Fruit fly (Drosophila melanogaster) whole organism, embryonic: ENCODE data around the gene mRpL27.

Experiments used
- Blimp-1 ChIP-seq: fragments of 200-800 bp; sonication (Bioruptor generic); optimal IDR thresholded peaks from 3 replicates; lab custom pipeline; 2018; ENCODE audit warnings: missing biosample characterization, missing genetic modification characterization, mild to moderate bottlenecking, moderate library complexity, missing genetic modification reagents
- CG11247 ChIP-seq: fragments of 200-800 bp; sonication (Bioruptor generic); IDR thresholded peaks from 2 replicates; pipeline ENCODE4 v1.3.6; 2022; ENCODE audit warnings: missing biosample characterization, missing genetic modification characterization
- CG11504 ChIP-seq: fragments of 200-800 bp; sonication (Bioruptor generic); optimal IDR thresholded peaks from 3 replicates; lab custom pipeline; 2019; ENCODE audit warnings: missing biosample characterization, mild to moderate bottlenecking, missing genetic modification characterization, moderate library complexity
- CG13424 ChIP-seq: fragments of 200-800 bp; sonication (Bioruptor generic); optimal IDR thresholded peaks from 2 replicates; lab custom pipeline; 2019; ENCODE audit warnings: missing biosample characterization, mild to moderate bottlenecking, missing genetic modification characterization, moderate library complexity
- CG14710 ChIP-seq: fragments of 200-800 bp; sonication (Bioruptor generic); optimal IDR thresholded peaks from 3 replicates; lab custom pipeline; 2019; ENCODE audit warnings: missing biosample characterization, mild to moderate bottlenecking, missing genetic modification characterization, moderate library complexity
- CG17612 ChIP-seq: fragments of 200-800 bp; sonication (Bioruptor generic); IDR thresholded peaks from 2 replicates; pipeline ENCODE4 v1.3.6; 2022; ENCODE audit warnings: missing biosample characterization, missing genetic modification characterization
- CG2129 ChIP-seq: fragments of 200-800 bp; sonication (Bioruptor generic); IDR thresholded peaks from 2 replicates; pipeline ENCODE4 v1.3.6; 2022; ENCODE audit warnings: missing biosample characterization, missing genetic modification characterization; ENCODE audit not compliant: partially characterized antibody
- CG2712 ChIP-seq: fragments of 200-800 bp; optimal IDR thresholded peaks from 3 replicates; lab custom pipeline; 2019; ENCODE audit warnings: missing biosample characterization, mild to moderate bottlenecking, missing genetic modification characterization, moderate library complexity
- CG31441 ChIP-seq: fragments of 200-800 bp; sonication (Bioruptor generic); IDR thresholded peaks from 2 replicates; pipeline ENCODE4 v1.3.6; 2022; ENCODE audit warnings: missing biosample characterization, missing genetic modification characterization
- CG8359 ChIP-seq: fragments of 200-800 bp; sonication (Bioruptor generic); optimal IDR thresholded peaks from 2 replicates; lab custom pipeline; 2017; ENCODE audit warnings: missing biosample characterization, mild to moderate bottlenecking, missing genetic modification characterization, borderline replicate concordance
- CG8765 ChIP-seq: fragments of 200-800 bp; sonication (Bioruptor generic); IDR thresholded peaks from 2 replicates; pipeline ENCODE4 v1.3.6; 2022; ENCODE audit warnings: missing biosample characterization, missing genetic modification characterization
- Chrac-16 ChIP-seq: fragments of 200-800 bp; sonication (Bioruptor generic); optimal IDR thresholded peaks from 3 replicates; lab custom pipeline; 2016; ENCODE audit warnings: missing biosample characterization, missing genetic modification characterization
- D19A ChIP-seq: fragments of 200-800 bp; optimal IDR thresholded peaks from 3 replicates; lab custom pipeline; 2019; ENCODE audit warnings: missing biosample characterization, mild to moderate bottlenecking, missing genetic modification characterization, moderate library complexity
- ERR ChIP-seq: fragments of 200-800 bp; sonication (Bioruptor generic); optimal IDR thresholded peaks from 2 replicates; lab custom pipeline; 2016; ENCODE audit warnings: missing biosample characterization, missing genetic modification characterization
- Eip74EF ChIP-seq, 2 experiments: fragments of 200-800 bp in 1 of 2; fragments of >200 bp in 1 of 2; sonication (Bioruptor generic) in 1 of 2; optimal IDR thresholded peaks; 2 replicates each; lab custom pipeline; 2017 to 2019; ENCODE audit warnings: missing biosample characterization in 2 of 2, missing genetic modification characterization in 2 of 2, mild to moderate bottlenecking in 1 of 2, moderate library complexity in 1 of 2
- H2.0 ChIP-seq: fragments of 200-800 bp; sonication (Bioruptor generic); IDR thresholded peaks from 2 replicates; pipeline ENCODE4 v1.3.6; 2022; ENCODE audit warnings: missing biosample characterization, missing genetic modification characterization
- MBD-R2 ChIP-seq: fragments of 200-800 bp; sonication (Bioruptor generic); IDR thresholded peaks from 2 replicates; pipeline ENCODE4 v1.3.6; 2022; ENCODE audit warnings: missing biosample characterization, missing genetic modification characterization
- Med ChIP-seq: fragments of 200-800 bp; sonication (Bioruptor generic); peaks from one replicate; lab custom pipeline; 2016; ENCODE audit warnings: missing biosample characterization, missing genetic modification characterization, mild to moderate bottlenecking, inconsistent platforms, moderate library complexity
- NfI ChIP-seq: fragments of 200-800 bp; sonication (Bioruptor generic); optimal IDR thresholded peaks from 3 replicates; lab custom pipeline; 2018; ENCODE audit warnings: missing biosample characterization, mild to moderate bottlenecking, missing genetic modification characterization, moderate library complexity
- Opbp ChIP-seq: fragments of 200-800 bp; sonication (Bioruptor generic); IDR thresholded peaks from 3 replicates; pipeline ENCODE4 v1.3.6; 2022; ENCODE audit warnings: missing biosample characterization, missing genetic modification characterization; ENCODE audit not compliant: partially characterized antibody
- Rfx ChIP-seq: fragments of 200-800 bp; sonication (Bioruptor generic); IDR thresholded peaks from 2 replicates; pipeline ENCODE4 v1.3.6; 2022; ENCODE audit warnings: missing biosample characterization, missing genetic modification characterization
- Xrp1 ChIP-seq: fragments of 200-800 bp; sonication (Bioruptor generic); IDR thresholded peaks from 2 replicates; pipeline ENCODE4 v1.3.6; 2022; ENCODE audit warnings: missing biosample characterization, missing genetic modification characterization
- bcd ChIP-seq: fragments of 200-800 bp; sonication (Bioruptor generic); optimal IDR thresholded peaks from 2 replicates; lab custom pipeline; 2017; ENCODE audit warnings: missing biosample characterization, mild to moderate bottlenecking, missing genetic modification characterization
- cg ChIP-seq: fragments of 200-800 bp; sonication (Bioruptor generic); optimal IDR thresholded peaks from 3 replicates; lab custom pipeline; 2019; ENCODE audit warnings: missing biosample characterization, mild to moderate bottlenecking, missing genetic modification characterization, moderate library complexity
- dm ChIP-seq: fragments of 200-800 bp; sonication (Bioruptor generic); optimal IDR thresholded peaks from 3 replicates; lab custom pipeline; 2016; ENCODE audit warnings: missing biosample characterization, missing genetic modification characterization
- dysf ChIP-seq: fragments of 200-800 bp; sonication (Bioruptor generic); IDR thresholded peaks from 3 replicates; pipeline ENCODE4 v1.3.6; 2022; ENCODE audit warnings: missing biosample characterization, missing genetic modification characterization
- fd96Cb ChIP-seq: fragments of 200-800 bp; sonication (Bioruptor generic); optimal IDR thresholded peaks from 2 replicates; lab custom pipeline; 2018; ENCODE audit warnings: missing biosample characterization, mild to moderate bottlenecking, missing genetic modification characterization, moderate library complexity
- gcm ChIP-seq: fragments of 200-800 bp; sonication (Bioruptor generic); optimal IDR thresholded peaks from 2 replicates; lab custom pipeline; 2019; ENCODE audit warnings: missing biosample characterization, mild to moderate bottlenecking, missing genetic modification characterization, moderate library complexity
- grau ChIP-seq: fragments of 200-800 bp; optimal IDR thresholded peaks from 3 replicates; lab custom pipeline; 2019; ENCODE audit warnings: missing biosample characterization, mild to moderate bottlenecking, missing genetic modification characterization, moderate library complexity
- kni ChIP-seq: fragments of 200-800 bp; sonication (Bioruptor generic); optimal IDR thresholded peaks from 3 replicates; lab custom pipeline; 2017; ENCODE audit warnings: mild to moderate bottlenecking, missing biosample characterization, missing genetic modification reagents, missing genetic modification characterization
- luna ChIP-seq: fragments of 200-800 bp; sonication (Bioruptor generic); optimal IDR thresholded peaks from 2 replicates; lab custom pipeline; 2016; ENCODE audit warnings: missing biosample characterization, missing genetic modification characterization
- sens ChIP-seq: fragments of 200-800 bp; sonication (Bioruptor generic); peaks from one replicate; lab custom pipeline; 2016; ENCODE audit warnings: missing biosample characterization, missing genetic modification characterization
- sim ChIP-seq: fragments of 200-800 bp; sonication (Bioruptor generic); IDR thresholded peaks from 2 replicates; pipeline ENCODE4 v1.3.6; 2022; ENCODE audit warnings: missing biosample characterization, missing genetic modification characterization
- sna ChIP-seq: fragments of 200-800 bp; sonication (Bioruptor generic); IDR thresholded peaks from 2 replicates; pipeline ENCODE4 v1.3.6; 2022; ENCODE audit warnings: missing biosample characterization, missing genetic modification characterization; ENCODE audit not compliant: partially characterized antibody
- sob ChIP-seq: fragments of 200-800 bp; sonication (Bioruptor generic); IDR thresholded peaks from 2 replicates; pipeline ENCODE4 v1.3.6; 2022; ENCODE audit warnings: missing biosample characterization, missing genetic modification characterization
- sr ChIP-seq: fragments of 200-800 bp; sonication (Bioruptor generic); IDR thresholded peaks from 3 replicates; pipeline ENCODE4 v1.3.6; 2022; ENCODE audit warnings: missing biosample characterization, missing genetic modification characterization
- sug ChIP-seq: fragments of 200-800 bp; optimal IDR thresholded peaks from 2 replicates; lab custom pipeline; 2019; ENCODE audit warnings: missing biosample characterization, mild to moderate bottlenecking, missing genetic modification characterization, moderate library complexity
- toy ChIP-seq: fragments of 200-800 bp; sonication (Bioruptor generic); IDR thresholded peaks from 2 replicates; pipeline ENCODE4 v1.3.6; 2022; ENCODE audit warnings: missing biosample characterization, missing genetic modification characterization
- trem ChIP-seq: fragments of 200-800 bp; optimal IDR thresholded peaks from 3 replicates; lab custom pipeline; 2019; ENCODE audit warnings: missing biosample characterization, mild to moderate bottlenecking, missing genetic modification characterization, moderate library complexity

The mRpL27 gene

dm6 chr2L:4456539-4456994, 2.9 kb downstream of the mRpL27 start, which contains the start of gene Gs1l (continued):
- no peak; the same call in 2 of the 3 replicates for TF ChIP-seq dysf
- peak; percentile 45 for TF ChIP-seq bcd (GFP tag; lab: Kevin White, UChicago)
- no peak for TF ChIP-seq sim (GFP tag; lab: Robert Waterston, UW)
- TF ChIP-seq CG13424 (tag; lab: Kevin White, UChicago): peak; percentile 21
- no peak for TF ChIP-seq sr (GFP tag; lab: Robert Waterston, UW)
- no peak for TF ChIP-seq sna
- TF ChIP-seq cg: no peak
- TF ChIP-seq dm (GFP tag; lab: Kevin White, UChicago): no peak
- peak; percentile 33; the same call in 1 of the 2 replicates for TF ChIP-seq Xrp1 (GFP tag; lab: Robert Waterston, UW)
- no peak for TF ChIP-seq trem (tag; lab: Kevin White, UChicago)
- no peak for TF ChIP-seq Chrac-16 (GFP tag; lab: Kevin White, UChicago)
- 0 out of 3 replicates have a peak, but pooled peaks have one; percentile 11 for TF ChIP-seq Opbp (GFP tag; lab: Robert Waterston, UW)
- peak; percentile 34 for TF ChIP-seq CG2712 (tag; lab: Kevin White, UChicago)
- peak; percentile 22 for TF ChIP-seq sug
- no peak for TF ChIP-seq gcm (GFP tag; lab: Kevin White, UChicago)
- peak; percentile 88 for TF ChIP-seq ERR (GFP tag; lab: Kevin White, UChicago)
- peak; percentile 82 for TF ChIP-seq Med (GFP tag; lab: Kevin White, UChicago)
- TF ChIP-seq CG31441: 0 out of 2 replicates have a peak, but pooled peaks have one; percentile 24
- TF ChIP-seq Eip74EF (GFP tag; optimal IDR thresholded peaks at IDR 0.05; lab: Kevin White, UChicago): peak in 1 of 2 experiments; percentile 68
- no peak for TF ChIP-seq kni
- peak; percentile 14 for TF ChIP-seq NfI (GFP tag; lab: Kevin White, UChicago)
- no peak for TF ChIP-seq toy (GFP tag; lab: Robert Waterston, UW)
- TF ChIP-seq CG8359 (GFP tag; lab: Kevin White, UChicago): no peak
- TF ChIP-seq CG11247 (GFP tag; lab: Robert Waterston, UW): 0 out of 2 replicates have a peak, but pooled peaks have one; percentile 22
- peak; percentile 16 for TF ChIP-seq CG14710
- TF ChIP-seq fd96Cb (tag; lab: Kevin White, UChicago): no peak
- peak; percentile 86 for TF ChIP-seq MBD-R2 (GFP tag; lab: Robert Waterston, UW)
- TF ChIP-seq CG2129 (GFP tag; lab: Robert Waterston, UW): no peak
- peak; percentile 33 for TF ChIP-seq grau (tag; lab: Kevin White, UChicago)
- no peak for TF ChIP-seq luna (GFP tag; lab: Kevin White, UChicago)
- TF ChIP-seq D19A (tag; lab: Kevin White, UChicago): peak; percentile 99
- TF ChIP-seq CG11504 (tag; lab: Kevin White, UChicago): peak; percentile 17
- peak; percentile 38; the same call in 1 of the 2 replicates for TF ChIP-seq sob (GFP tag; lab: Robert Waterston, UW)
- TF ChIP-seq Blimp-1 (GFP tag; lab: Kevin White, UChicago): peak; percentile 22
- peak; percentile 71 for TF ChIP-seq Rfx (GFP tag; lab: Robert Waterston, UW)
- TF ChIP-seq sens: peak; percentile 61
- TF ChIP-seq CG17612 (GFP tag; lab: Robert Waterston, UW): no peak
- TF ChIP-seq H2.0 (GFP tag; lab: Robert Waterston, UW): no peak
- no peak; the same call in 1 of the 2 replicates for TF ChIP-seq CG8765 (GFP tag; lab: Robert Waterston, UW)
